Fruit fly (Drosophila melanogaster): Measurements from ENCODE around the gene f-cup.

- TF ChIP-seq CG8478 (optimal IDR thresholded peaks at IDR 0.05) (no peak), psq (optimal IDR thresholded peaks at IDR 0.05) (no peak), usp (GFP tag; optimal IDR thresholded peaks at IDR 0.05) (no peak)
These were observed 14.0 kb downstream of the f-cup start, which contains the start of gene omd for dm6 chr3R:13686371-13687211.
